Fruit fly (Drosophila melanogaster): ENCODE data around the gene CG15747.

- TF ChIP-seq psq (optimal IDR thresholded peaks at IDR 0.05) (no peak), h (optimal IDR thresholded peaks at IDR 0.05) (no peak), ttk (optimal IDR thresholded peaks at IDR 0.05) (no peak), insv (optimal IDR thresholded peaks at IDR 0.05) (no peak), Sin3A (optimal IDR thresholded peaks at IDR 0.05) (no peak), Myc (optimal IDR thresholded peaks at IDR 0.05) (no peak)
These were observed 37.1 kb upstream of the CG15747 start for dm6 chrX:13300835-13301502.

Data from Kc167 (cell line).